Fruit fly (Drosophila melanogaster) whole organism, embryonic: Measurements from ENCODE around the gene CG16953.

ENCODE experiments used
- Adf1 ChIP-seq: fragments of 200-800 bp; sonication (Bioruptor generic); IDR thresholded peaks from 2 replicates; pipeline ENCODE4 v1.3.6; 2022; ENCODE audit warnings: missing biosample characterization, missing genetic modification characterization
- Bdp1 ChIP-seq: fragments of 200-800 bp; sonication (Bioruptor generic); optimal IDR thresholded peaks from 3 replicates; lab custom pipeline; 2016; ENCODE audit warnings: missing biosample characterization, missing genetic modification characterization
- CG10979 ChIP-seq: fragments of 200-800 bp; sonication (Bioruptor generic); optimal IDR thresholded peaks from 2 replicates; lab custom pipeline; 2018; ENCODE audit warnings: missing biosample characterization, mild to moderate bottlenecking, missing genetic modification characterization, moderate library complexity
- CG12104 ChIP-seq: fragments of 200-800 bp; sonication (Bioruptor generic); optimal IDR thresholded peaks from 3 replicates; lab custom pipeline; 2016; ENCODE audit warnings: missing biosample characterization, missing genetic modification characterization
- CG13296 ChIP-seq: fragments of 200-800 bp; sonication (Bioruptor generic); optimal IDR thresholded peaks from 3 replicates; lab custom pipeline; 2018; ENCODE audit warnings: missing biosample characterization, mild to moderate bottlenecking, missing genetic modification characterization
- CG13424 ChIP-seq: fragments of 200-800 bp; sonication (Bioruptor generic); optimal IDR thresholded peaks from 2 replicates; lab custom pipeline; 2019; ENCODE audit warnings: missing biosample characterization, mild to moderate bottlenecking, missing genetic modification characterization, moderate library complexity
- CG13624 ChIP-seq: fragments of 200-800 bp; sonication (Bioruptor generic); optimal IDR thresholded peaks from 2 replicates; lab custom pipeline; 2016; ENCODE audit warnings: missing biosample characterization, missing genetic modification characterization
- CG17186 ChIP-seq: fragments of 200-800 bp; sonication (Bioruptor generic); optimal IDR thresholded peaks from 3 replicates; lab custom pipeline; 2017; ENCODE audit warnings: missing biosample characterization, missing genetic modification reagents, missing genetic modification characterization
- CG17359 ChIP-seq: fragments of 200-800 bp; sonication (Bioruptor generic); optimal IDR thresholded peaks from 3 replicates; lab custom pipeline; 2018; ENCODE audit warnings: missing biosample characterization, mild to moderate bottlenecking, missing genetic modification characterization, moderate library complexity
- CG17802 ChIP-seq: fragments of 200-800 bp; sonication (Bioruptor generic); optimal IDR thresholded peaks from 2 replicates; lab custom pipeline; 2018; ENCODE audit warnings: missing biosample characterization, mild to moderate bottlenecking, missing genetic modification characterization, moderate library complexity
- CG18619 ChIP-seq: fragments of 200-800 bp; sonication (Bioruptor generic); optimal IDR thresholded peaks from 3 replicates; lab custom pipeline; 2017; ENCODE audit warnings: missing biosample characterization, mild to moderate bottlenecking, missing genetic modification characterization
- CG3065 ChIP-seq: fragments of 200-800 bp; sonication (Bioruptor generic); optimal IDR thresholded peaks from 2 replicates; lab custom pipeline; 2016; ENCODE audit warnings: missing biosample characterization, missing genetic modification characterization
- CG4617 ChIP-seq: fragments of 200-800 bp; sonication (Bioruptor generic); optimal IDR thresholded peaks from 3 replicates; lab custom pipeline; 2016; ENCODE audit warnings: missing biosample characterization, missing genetic modification characterization, borderline replicate concordance
- CG7928 ChIP-seq: fragments of 200-800 bp; sonication (Bioruptor generic); optimal IDR thresholded peaks from 2 replicates; lab custom pipeline; 2017; ENCODE audit warnings: missing biosample characterization, mild to moderate bottlenecking, missing genetic modification characterization
- CG7963 ChIP-seq: fragments of 200-800 bp; sonication (Bioruptor generic); IDR thresholded peaks from 3 replicates; pipeline ENCODE4 v1.3.6; 2022; ENCODE audit warnings: missing biosample characterization, missing genetic modification characterization; ENCODE audit not compliant: partially characterized antibody
- CG9215 ChIP-seq: fragments of 200-800 bp; sonication (Bioruptor generic); IDR thresholded peaks from 2 replicates; pipeline ENCODE4 v1.3.6; 2022; ENCODE audit warnings: missing biosample characterization, missing genetic modification characterization
- CG9797 ChIP-seq: fragments of 200-800 bp; sonication (Bioruptor generic); optimal IDR thresholded peaks from 3 replicates; lab custom pipeline; 2018; ENCODE audit warnings: missing biosample characterization, mild to moderate bottlenecking, missing genetic modification characterization
- CkIIα-i1 ChIP-seq: fragments of 200-800 bp; sonication (Bioruptor generic); IDR thresholded peaks from 2 replicates; pipeline ENCODE4 v1.3.6; 2022; ENCODE audit warnings: missing biosample characterization, missing genetic modification characterization
- D ChIP-seq, 2 experiments: fragments of 200-800 bp in 1 of 2; fragments of >200 bp in 1 of 2; sonication (Bioruptor generic) in 1 of 2; optimal IDR thresholded peaks; 2 replicates in 1 of 2; 3 replicates in 1 of 2; lab custom pipeline; 2017; ENCODE audit warnings: mild to moderate bottlenecking in 1 of 2, missing biosample characterization in 1 of 2, missing genetic modification characterization in 1 of 2, missing genetic modification reagents in 1 of 2
- D19B ChIP-seq: fragments of 200-800 bp; sonication (Bioruptor generic); optimal IDR thresholded peaks from 2 replicates; lab custom pipeline; 2017; ENCODE audit warnings: missing biosample characterization, mild to moderate bottlenecking, missing genetic modification characterization
- Dbx ChIP-seq: fragments of 200-800 bp; sonication (Bioruptor generic); IDR thresholded peaks from 3 replicates; pipeline ENCODE4 v1.3.6; 2022; ENCODE audit warnings: missing biosample characterization, missing genetic modification characterization
- HLHmδ ChIP-seq: fragments of 200-800 bp; sonication (Bioruptor generic); optimal IDR thresholded peaks from 2 replicates; lab custom pipeline; 2018; ENCODE audit warnings: missing biosample characterization, mild to moderate bottlenecking, missing genetic modification characterization, moderate library complexity
- Hmx ChIP-seq: fragments of 200-800 bp; sonication (Bioruptor generic); optimal IDR thresholded peaks from 2 replicates; lab custom pipeline; 2016; ENCODE audit warnings: missing biosample characterization, missing genetic modification characterization
- Hsf ChIP-seq: fragments of 200-800 bp; sonication (Bioruptor generic); optimal IDR thresholded peaks from 3 replicates; lab custom pipeline; 2016; ENCODE audit warnings: missing biosample characterization, missing genetic modification characterization
- Jarid2 ChIP-seq: fragments of 200-800 bp; sonication (Bioruptor generic); optimal IDR thresholded peaks from 3 replicates; lab custom pipeline; 2017; ENCODE audit warnings: mild to moderate bottlenecking, missing biosample characterization, missing genetic modification reagents, missing genetic modification characterization
- MBD-R2 ChIP-seq: fragments of 200-800 bp; sonication (Bioruptor generic); IDR thresholded peaks from 2 replicates; pipeline ENCODE4 v1.3.6; 2022; ENCODE audit warnings: missing biosample characterization, missing genetic modification characterization
- Pdp1 ChIP-seq, 2 experiments: fragments of 200-800 bp; sonication (Bioruptor generic); optimal IDR thresholded peaks; 3 replicates each; lab custom pipeline; 2016; ENCODE audit warnings: missing biosample characterization in 2 of 2, missing genetic modification characterization in 2 of 2, mild to moderate bottlenecking in 1 of 2, moderate library complexity in 1 of 2
- Scr ChIP-seq: fragments of 200-800 bp; sonication (Bioruptor generic); IDR thresholded peaks from 2 replicates; pipeline ENCODE4 v1.3.6; 2022; ENCODE audit warnings: missing biosample characterization, missing genetic modification characterization; ENCODE audit not compliant: partially characterized antibody
- Six4 ChIP-seq: fragments of 200-800 bp; sonication (Bioruptor generic); optimal IDR thresholded peaks from 2 replicates; lab custom pipeline; 2016; ENCODE audit warnings: missing biosample characterization, missing genetic modification characterization
- Xbp1 ChIP-seq: fragments of 200-800 bp; sonication (Bioruptor generic); optimal IDR thresholded peaks from 3 replicates; lab custom pipeline; 2016; ENCODE audit warnings: missing biosample characterization, mild to moderate bottlenecking, missing genetic modification characterization
- cad ChIP-seq: fragments of >200 bp; optimal IDR thresholded peaks from 2 replicates; lab custom pipeline; 2017; ENCODE audit warnings: missing biosample characterization, missing genetic modification characterization
- chinmo ChIP-seq: fragments of 200-800 bp; sonication (Bioruptor generic); IDR thresholded peaks from 4 replicates; pipeline ENCODE4 v1.3.6; 2022; ENCODE audit warnings: missing biosample characterization, missing genetic modification characterization; ENCODE audit not compliant: partially characterized antibody
- ci ChIP-seq: fragments of 200-800 bp; sonication (Bioruptor generic); IDR thresholded peaks from 3 replicates; pipeline ENCODE4 v1.3.6; 2022; ENCODE audit warnings: missing biosample characterization, missing genetic modification characterization
- corto ChIP-seq: fragments of 200-800 bp; sonication (Bioruptor generic); optimal IDR thresholded peaks from 2 replicates; lab custom pipeline; 2016; ENCODE audit warnings: missing biosample characterization, mild to moderate bottlenecking, missing genetic modification characterization, moderate library complexity
- croc ChIP-seq: fragments of 200-800 bp; sonication (Bioruptor generic); conservative IDR thresholded peaks from 3 replicates; pipeline ENCODE4 v1.3.6; 2022; ENCODE audit warnings: missing biosample characterization, missing genetic modification characterization
- dm ChIP-seq: fragments of 200-800 bp; sonication (Bioruptor generic); optimal IDR thresholded peaks from 3 replicates; lab custom pipeline; 2016; ENCODE audit warnings: missing biosample characterization, missing genetic modification characterization
- fd64A ChIP-seq: fragments of 200-800 bp; sonication (Bioruptor generic); optimal IDR thresholded peaks from 3 replicates; lab custom pipeline; 2018; ENCODE audit warnings: missing biosample characterization, mild to moderate bottlenecking, missing genetic modification characterization
- h ChIP-seq: fragments of >200 bp; optimal IDR thresholded peaks from 2 replicates; lab custom pipeline; 2017
- her ChIP-seq: fragments of 200-800 bp; sonication (Bioruptor generic); optimal IDR thresholded peaks from 2 replicates; lab custom pipeline; 2016; ENCODE audit warnings: missing biosample characterization, missing genetic modification characterization
- mam ChIP-seq: fragments of 200-800 bp; sonication (Bioruptor generic); optimal IDR thresholded peaks from 3 replicates; lab custom pipeline; 2016; ENCODE audit warnings: missing biosample characterization, missing genetic modification characterization
- nerfin-2 ChIP-seq: fragments of 200-800 bp; sonication (Bioruptor generic); IDR thresholded peaks from 2 replicates; pipeline ENCODE4 v1.3.6; 2022; ENCODE audit warnings: missing biosample characterization, missing genetic modification characterization; ENCODE audit not compliant: partially characterized antibody
- odd ChIP-seq: fragments of 200-800 bp; sonication (Bioruptor generic); optimal IDR thresholded peaks from 2 replicates; lab custom pipeline; 2017; ENCODE audit warnings: missing biosample characterization, mild to moderate bottlenecking, missing genetic modification characterization
- p53 ChIP-seq: fragments of 200-800 bp; sonication (Bioruptor generic); optimal IDR thresholded peaks from 2 replicates; lab custom pipeline; 2016; ENCODE audit warnings: missing biosample characterization, missing genetic modification characterization
- pan ChIP-seq, 4 experiments: fragments of >200 bp in 3 of 4; fragments of 200-800 bp in 1 of 4; sonication (Bioruptor generic) in 1 of 4; optimal IDR thresholded peaks in 3 of 4; IDR thresholded peaks in 1 of 4; 2 replicates each; pipeline versions ENCODE4 v1.3.6 to Lab custom; 2017 to 2022; ENCODE audit warnings: missing biosample characterization in 2 of 4, missing genetic modification characterization in 2 of 4, mixed read lengths in 1 of 4
- phol ChIP-seq: fragments of 200-800 bp; sonication (Bioruptor generic); optimal IDR thresholded peaks from 3 replicates; lab custom pipeline; 2018; ENCODE audit warnings: missing biosample characterization, mild to moderate bottlenecking, missing genetic modification characterization, moderate library complexity
- repo ChIP-seq: fragments of 200-800 bp; sonication (Bioruptor generic); optimal IDR thresholded peaks from 2 replicates; lab custom pipeline; 2016; ENCODE audit warnings: missing biosample characterization, missing genetic modification characterization
- sens ChIP-seq: fragments of 200-800 bp; sonication (Bioruptor generic); peaks from one replicate; lab custom pipeline; 2016; ENCODE audit warnings: missing biosample characterization, missing genetic modification characterization
- z ChIP-seq: fragments of 200-800 bp; sonication (Bioruptor generic); IDR thresholded peaks from 3 replicates; pipeline ENCODE4 v1.3.6; 2022; ENCODE audit warnings: missing biosample characterization, missing genetic modification characterization
- zen ChIP-seq: fragments of 200-800 bp; sonication (Bioruptor generic); optimal IDR thresholded peaks from 3 replicates; lab custom pipeline; 2018; ENCODE audit warnings: missing biosample characterization, mild to moderate bottlenecking, missing genetic modification characterization, moderate library complexity
- zfh2 ChIP-seq: fragments of 200-800 bp; sonication (Bioruptor generic); optimal IDR thresholded peaks from 2 replicates; lab custom pipeline; 2016; ENCODE audit warnings: missing biosample characterization, missing genetic modification characterization

The CG16953 gene

dm6 chr3R:20621805-20622286 lies 36.2 kb upstream of the CG16953 start, which contains the start of gene H (continued):
- TF ChIP-seq CG12104 (GFP tag; lab: Kevin White, UChicago) (no peak), CG13624 (GFP tag; lab: Kevin White, UChicago) (no peak), mam (GFP tag; lab: Kevin White, UChicago) (no peak), h (no peak), CkIIα-i1 (no peak), D19B (no peak), cad (GFP tag; lab: Kevin White, UChicago) (no peak), corto (no peak), D (optimal IDR thresholded peaks at IDR 0.05; lab: Kevin White, UChicago) (no peak), D (GFP tag; optimal IDR thresholded peaks at IDR 0.05; lab: Kevin White, UChicago) (no peak), zfh2 (GFP tag; lab: Kevin White, UChicago) (no peak), CG17186 (GFP tag; lab: Kevin White, UChicago) (peak; percentile 71), odd (GFP tag; lab: Kevin White, UChicago) (no peak), her (GFP tag; lab: Kevin White, UChicago) (no peak), CG13424 (tag; lab: Kevin White, UChicago) (no peak), CG4617 (GFP tag; lab: Kevin White, UChicago) (peak; percentile 91), dm (peak; percentile 24), Xbp1 (GFP tag; lab: Kevin White, UChicago) (no peak), Dbx (0 out of 3 replicates have a peak, but pooled peaks have one; percentile 10), CG17802 (tag; lab: Kevin White, UChicago) (peak; percentile 90), Hmx (no peak), CG9797 (GFP tag; lab: Kevin White, UChicago) (peak; percentile 91), z (GFP tag; lab: Robert Waterston, UW) (no peak), CG17359 (tag; lab: Kevin White, UChicago) (no peak), CG10979 (tag; lab: Kevin White, UChicago) (no peak), CG18619 (GFP tag; lab: Kevin White, UChicago) (no peak), Scr (GFP tag; lab: Robert Waterston, UW) (no peak), p53 (no peak), Six4 (GFP tag; lab: Kevin White, UChicago) (no peak), Bdp1 (no peak), zen (no peak), Adf1 (GFP tag; lab: Robert Waterston, UW) (no peak), Hsf (GFP tag; lab: Kevin White, UChicago) (no peak), sens (GFP tag; lab: Kevin White, UChicago) (peak; percentile 52), CG7928 (no peak), phol (peak; percentile 29), pan (optimal IDR thresholded peaks at IDR 0.05; lab: Kevin White, UChicago) (no peak), pan (GFP tag; optimal IDR thresholded peaks at IDR 0.05 in 1 of 2, IDR thresholded peaks at IDR 0.05 in 1 of 2) (no peak), CG7963 (GFP tag; lab: Robert Waterston, UW) (no peak), ci (GFP tag; lab: Robert Waterston, UW) (no peak; the same call in 2 of the 3 replicates), fd64A (GFP tag; lab: Kevin White, UChicago) (no peak), CG9215 (GFP tag; lab: Robert Waterston, UW) (no peak), HLHmδ (GFP tag; lab: Kevin White, UChicago) (no peak), CG13296 (GFP tag; lab: Kevin White, UChicago) (no peak), repo (no peak), MBD-R2 (GFP tag; lab: Robert Waterston, UW) (peak; percentile 69), Jarid2 (GFP tag; lab: Kevin White, UChicago) (no peak), croc (no peak), Pdp1 (GFP tag; optimal IDR thresholded peaks at IDR 0.05; lab: Kevin White, UChicago) (no peak), CG3065 (GFP tag; lab: Kevin White, UChicago) (no peak), nerfin-2 (GFP tag; lab: Robert Waterston, UW) (no peak), chinmo (0 out of 4 replicates have a peak, but pooled peaks have one; percentile 44)
